Worm (Caenorhabditis elegans) whole organism, midembryonic: ENCODE results near the gene R105.1.

Source experiments
- flt-1 ChIP-seq: fragments of 200-800 bp; sonication (Bioruptor generic); IDR thresholded peaks from 2 replicates; pipeline ENCODE4 v1.3.6; 2022; ENCODE audit warnings: missing genetic modification characterization, missing compliant biosample characterization
- klf-2 ChIP-seq: fragments of 200-800 bp; sonication (Bioruptor generic); conservative IDR thresholded peaks from 2 replicates; pipeline ENCODE4 v1.3.6; 2022; ENCODE audit warnings: missing genetic modification reagents, missing genetic modification characterization, missing compliant biosample characterization
- med-1 ChIP-seq: sonication (generic microtip); optimal IDR thresholded peaks from 2 replicates; lab custom pipeline; 2017; ENCODE audit warnings: missing genetic modification characterization, mild to moderate bottlenecking, missing compliant biosample characterization, antibody characterized with exemption, missing genetic modification reagents; ENCODE audit not compliant: insufficient read depth
- tab-1 ChIP-seq: fragments of 200-800 bp; sonication (Bioruptor generic); IDR thresholded peaks from 2 replicates; pipeline ENCODE4 v1.3.6; 2022; ENCODE audit warnings: missing genetic modification characterization, missing compliant biosample characterization
- ztf-29 ChIP-seq: fragments of 200-800 bp; sonication (Bioruptor generic); IDR thresholded peaks from 2 replicates; pipeline ENCODE4 v1.3.6; 2022; ENCODE audit warnings: missing genetic modification reagents, missing genetic modification characterization, missing compliant biosample characterization

- TF ChIP-seq med-1 (GFP tag; lab: Kevin White, UChicago) (no peak), flt-1 (GFP tag; lab: Robert Waterston, UW) (no peak), ztf-29 (GFP tag; lab: Robert Waterston, UW) (no peak), klf-2 (GFP tag; lab: Robert Waterston, UW) (no peak), tab-1 (GFP tag; lab: Robert Waterston, UW) (no peak)
Measured at ce11 chrIV:4623852-4624251, 9.6 kb upstream of the R105.1 start.
